Fruit fly (Drosophila melanogaster) whole organism, embryonic: Measurements from ENCODE around the gene CG15641.

Experiments
- Atf-2 ChIP-seq: fragments of 200-800 bp; sonication (Bioruptor generic); optimal IDR thresholded peaks from 2 replicates; lab custom pipeline; 2016; ENCODE audit warnings: missing biosample characterization, missing genetic modification characterization
- Awh ChIP-seq: fragments of 200-800 bp; sonication (Bioruptor generic); IDR thresholded peaks from 2 replicates; pipeline ENCODE4, ENCODE4 v1.3.6; 2022; ENCODE audit warnings: missing biosample characterization, missing genetic modification characterization
- CG10431 ChIP-seq: fragments of 200-800 bp; sonication (Bioruptor generic); optimal IDR thresholded peaks from 3 replicates; lab custom pipeline; 2018; ENCODE audit warnings: missing biosample characterization, mild to moderate bottlenecking, missing genetic modification characterization
- CG11456 ChIP-seq: fragments of 200-800 bp; sonication (Bioruptor generic); IDR thresholded peaks from 3 replicates; pipeline ENCODE4 v1.3.6; 2022; ENCODE audit warnings: missing biosample characterization, missing genetic modification characterization
- CG12391 ChIP-seq: fragments of 200-800 bp; sonication (Bioruptor generic); optimal IDR thresholded peaks from 3 replicates; lab custom pipeline; 2018; ENCODE audit warnings: missing biosample characterization, mild to moderate bottlenecking, missing genetic modification characterization, moderate library complexity
- CG15696 ChIP-seq: fragments of 200-800 bp; sonication (Bioruptor generic); optimal IDR thresholded peaks from 2 replicates; lab custom pipeline; 2019; ENCODE audit warnings: missing biosample characterization, mild to moderate bottlenecking, missing genetic modification characterization, moderate library complexity
- CG17912 ChIP-seq: fragments of 200-800 bp; sonication (Bioruptor generic); optimal IDR thresholded peaks from 2 replicates; lab custom pipeline; 2018; ENCODE audit warnings: missing biosample characterization, mild to moderate bottlenecking, missing genetic modification characterization
- CG1832 ChIP-seq: fragments of 200-800 bp; sonication (Bioruptor generic); optimal IDR thresholded peaks from 2 replicates; lab custom pipeline; 2017; ENCODE audit warnings: missing biosample characterization, mild to moderate bottlenecking, missing genetic modification characterization, inconsistent platforms
- CG31224 ChIP-seq: fragments of 200-800 bp; sonication (Bioruptor generic); IDR thresholded peaks from 2 replicates; pipeline ENCODE4 v1.3.6; 2022; ENCODE audit warnings: missing biosample characterization, missing genetic modification characterization
- CG34376 ChIP-seq: fragments of 200-800 bp; sonication (Bioruptor generic); optimal IDR thresholded peaks from 2 replicates; lab custom pipeline; 2018; ENCODE audit warnings: missing biosample characterization, mild to moderate bottlenecking, missing genetic modification characterization
- CG4617 ChIP-seq: fragments of 200-800 bp; sonication (Bioruptor generic); optimal IDR thresholded peaks from 3 replicates; lab custom pipeline; 2016; ENCODE audit warnings: missing biosample characterization, missing genetic modification characterization, borderline replicate concordance
- CG4730 ChIP-seq: fragments of 200-800 bp; sonication (Bioruptor generic); IDR thresholded peaks from 2 replicates; pipeline ENCODE4 v1.3.6; 2022; ENCODE audit warnings: missing biosample characterization, missing genetic modification characterization
- CG5245 ChIP-seq: fragments of 200-800 bp; sonication (Bioruptor generic); optimal IDR thresholded peaks from 3 replicates; lab custom pipeline; 2016; ENCODE audit warnings: missing biosample characterization, missing genetic modification characterization
- CG6654 ChIP-seq: fragments of 200-800 bp; sonication (Bioruptor generic); optimal IDR thresholded peaks from 2 replicates; lab custom pipeline; 2017; ENCODE audit warnings: missing biosample characterization, mild to moderate bottlenecking, missing genetic modification characterization
- CG6791 ChIP-seq: fragments of 200-800 bp; sonication (Bioruptor generic); IDR thresholded peaks from 3 replicates; pipeline ENCODE4 v1.3.6; 2022; ENCODE audit warnings: missing biosample characterization, missing genetic modification characterization; ENCODE audit not compliant: partially characterized antibody
- CG7271 ChIP-seq: fragments of 200-800 bp; sonication (Bioruptor generic); optimal IDR thresholded peaks from 2 replicates; lab custom pipeline; 2018; ENCODE audit warnings: missing biosample characterization, mild to moderate bottlenecking, missing genetic modification characterization, moderate library complexity
- Deaf1 ChIP-seq: fragments of 200-800 bp; optimal IDR thresholded peaks from 3 replicates; lab custom pipeline; 2019; ENCODE audit warnings: missing biosample characterization, mild to moderate bottlenecking, missing genetic modification characterization, moderate library complexity
- Doc3 ChIP-seq: fragments of 200-800 bp; sonication (Bioruptor generic); IDR thresholded peaks from 3 replicates; pipeline ENCODE4 v1.3.6; 2022; ENCODE audit warnings: missing biosample characterization, missing genetic modification characterization; ENCODE audit not compliant: partially characterized antibody
- Ets97D ChIP-seq: fragments of 200-800 bp; sonication (Bioruptor generic); optimal IDR thresholded peaks from 3 replicates; lab custom pipeline; 2016; ENCODE audit warnings: missing biosample characterization, missing genetic modification characterization
- HLH54F ChIP-seq: fragments of 200-800 bp; sonication (Bioruptor generic); optimal IDR thresholded peaks from 3 replicates; lab custom pipeline; 2016; ENCODE audit warnings: missing biosample characterization, missing genetic modification characterization
- Hr39 ChIP-seq: fragments of >200 bp; optimal IDR thresholded peaks from 2 replicates; lab custom pipeline; 2017
- Lim3 ChIP-seq: fragments of 200-800 bp; sonication (Bioruptor generic); IDR thresholded peaks from 2 replicates; pipeline ENCODE4 v1.3.6; 2022; ENCODE audit warnings: missing biosample characterization, missing genetic modification characterization
- NC2β ChIP-seq: fragments of 200-800 bp; sonication (Bioruptor generic); optimal IDR thresholded peaks from 2 replicates; lab custom pipeline; 2016; ENCODE audit warnings: missing biosample characterization, missing genetic modification characterization
- Nf-YC ChIP-seq: fragments of 200-800 bp; optimal IDR thresholded peaks from 3 replicates; lab custom pipeline; 2019; ENCODE audit warnings: missing biosample characterization, mild to moderate bottlenecking, missing genetic modification characterization, moderate library complexity
- Opbp ChIP-seq: fragments of 200-800 bp; sonication (Bioruptor generic); IDR thresholded peaks from 3 replicates; pipeline ENCODE4 v1.3.6; 2022; ENCODE audit warnings: missing biosample characterization, missing genetic modification characterization; ENCODE audit not compliant: partially characterized antibody
- Sry-δ ChIP-seq: fragments of 200-800 bp; sonication (Bioruptor generic); optimal IDR thresholded peaks from 2 replicates; lab custom pipeline; 2016; ENCODE audit warnings: missing biosample characterization, missing genetic modification characterization
- YL-1 ChIP-seq: fragments of 200-800 bp; sonication (Bioruptor generic); optimal IDR thresholded peaks from 3 replicates; lab custom pipeline; 2017; ENCODE audit warnings: missing biosample characterization, mild to moderate bottlenecking, missing genetic modification characterization
- ac ChIP-seq: fragments of 200-800 bp; sonication (Bioruptor generic); optimal IDR thresholded peaks from 3 replicates; lab custom pipeline; 2017; ENCODE audit warnings: missing biosample characterization, mild to moderate bottlenecking, missing genetic modification characterization
- ash1 ChIP-seq: fragments of 200-800 bp; sonication (Bioruptor generic); optimal IDR thresholded peaks from 2 replicates; lab custom pipeline; 2018; ENCODE audit warnings: missing biosample characterization, mild to moderate bottlenecking, missing genetic modification characterization
- az2 ChIP-seq: fragments of 200-800 bp; sonication (Bioruptor generic); optimal IDR thresholded peaks from 3 replicates; lab custom pipeline; 2016; ENCODE audit warnings: missing biosample characterization, missing genetic modification characterization
- bcd ChIP-seq: fragments of 200-800 bp; sonication (Bioruptor generic); optimal IDR thresholded peaks from 2 replicates; lab custom pipeline; 2017; ENCODE audit warnings: missing biosample characterization, mild to moderate bottlenecking, missing genetic modification characterization
- bsh ChIP-seq, 2 experiments: fragments of 200-800 bp; sonication (Bioruptor generic); optimal IDR thresholded peaks; 2 replicates each; lab custom pipeline; 2017 to 2018; ENCODE audit warnings: mild to moderate bottlenecking in 2 of 2, missing biosample characterization in 2 of 2, missing genetic modification characterization in 2 of 2, moderate library complexity in 1 of 2
- crol ChIP-seq: fragments of 200-800 bp; sonication (Bioruptor generic); IDR thresholded peaks from 2 replicates; pipeline ENCODE4 v1.3.6; 2022; ENCODE audit warnings: missing biosample characterization, missing genetic modification characterization
- dati ChIP-seq: fragments of 200-800 bp; sonication (Bioruptor generic); IDR thresholded peaks from 2 replicates; pipeline ENCODE4 v1.3.6; 2022; ENCODE audit warnings: missing biosample characterization, missing genetic modification characterization
- exex ChIP-seq: fragments of 200-800 bp; sonication (Bioruptor generic); optimal IDR thresholded peaks from 4 replicates; lab custom pipeline; 2018; ENCODE audit warnings: missing biosample characterization, mild to moderate bottlenecking, missing genetic modification characterization, moderate library complexity
- gce ChIP-seq: fragments of 200-800 bp; sonication (Bioruptor generic); IDR thresholded peaks from 3 replicates; pipeline ENCODE4 v1.3.6; 2022; ENCODE audit warnings: missing biosample characterization, missing genetic modification characterization
- h ChIP-seq: fragments of >200 bp; optimal IDR thresholded peaks from 2 replicates; lab custom pipeline; 2017
- insv ChIP-seq, 2 experiments: fragments of 200-800 bp; sonication (Bioruptor generic); optimal IDR thresholded peaks; 3 replicates each; lab custom pipeline; 2016 to 2018; ENCODE audit warnings: missing biosample characterization in 2 of 2, missing genetic modification characterization in 2 of 2
- kni ChIP-seq: fragments of 200-800 bp; sonication (Bioruptor generic); optimal IDR thresholded peaks from 3 replicates; lab custom pipeline; 2017; ENCODE audit warnings: mild to moderate bottlenecking, missing biosample characterization, missing genetic modification reagents, missing genetic modification characterization
- org-1 ChIP-seq: fragments of 200-800 bp; sonication (Bioruptor generic); optimal IDR thresholded peaks from 2 replicates; lab custom pipeline; 2017; ENCODE audit warnings: missing biosample characterization, missing genetic modification characterization
- pan ChIP-seq, 4 experiments: fragments of >200 bp in 3 of 4; fragments of 200-800 bp in 1 of 4; sonication (Bioruptor generic) in 1 of 4; optimal IDR thresholded peaks in 3 of 4; IDR thresholded peaks in 1 of 4; 2 replicates each; pipeline versions ENCODE4 v1.3.6 to Lab custom; 2017 to 2022; ENCODE audit warnings: missing biosample characterization in 2 of 4, missing genetic modification characterization in 2 of 4, mixed read lengths in 1 of 4
- pb ChIP-seq: fragments of 200-800 bp; sonication (Bioruptor generic); optimal IDR thresholded peaks from 3 replicates; lab custom pipeline; 2016; ENCODE audit warnings: missing biosample characterization, missing genetic modification characterization
- pho ChIP-seq: fragments of 200-800 bp; sonication (Bioruptor generic); optimal IDR thresholded peaks from 2 replicates; lab custom pipeline; 2016; ENCODE audit warnings: missing biosample characterization, missing genetic modification characterization
- run ChIP-seq: fragments of 200-800 bp; sonication (Bioruptor generic); optimal IDR thresholded peaks from 3 replicates; lab custom pipeline; 2018; ENCODE audit warnings: missing biosample characterization, mild to moderate bottlenecking, missing genetic modification characterization
- sens-2 ChIP-seq: fragments of 200-800 bp; sonication (Bioruptor generic); IDR thresholded peaks from 2 replicates; pipeline ENCODE4 v1.3.6; 2022; ENCODE audit warnings: missing biosample characterization, missing genetic modification characterization
- shn ChIP-seq: fragments of 200-800 bp; sonication (Bioruptor generic); optimal IDR thresholded peaks from 3 replicates; lab custom pipeline; 2016; ENCODE audit warnings: missing biosample characterization, missing genetic modification characterization
- sisA ChIP-seq: fragments of 200-800 bp; sonication (Bioruptor generic); IDR thresholded peaks from 2 replicates; pipeline ENCODE4 v1.3.6; 2022; ENCODE audit warnings: missing biosample characterization, missing genetic modification characterization
- slbo ChIP-seq: fragments of 200-800 bp; sonication (Bioruptor generic); IDR thresholded peaks from 2 replicates; pipeline ENCODE4 v1.3.6; 2022; ENCODE audit warnings: missing biosample characterization, missing genetic modification characterization
- wdn ChIP-seq: fragments of 200-800 bp; sonication (Bioruptor generic); IDR thresholded peaks from 2 replicates; pipeline ENCODE4 v1.3.6; 2022; ENCODE audit warnings: missing biosample characterization, missing genetic modification characterization
- wek ChIP-seq: fragments of 200-800 bp; sonication (Bioruptor generic); optimal IDR thresholded peaks from 3 replicates; lab custom pipeline; 2018; ENCODE audit warnings: missing biosample characterization, mild to moderate bottlenecking, missing genetic modification characterization, moderate library complexity
- zfh2 ChIP-seq: fragments of 200-800 bp; sonication (Bioruptor generic); optimal IDR thresholded peaks from 2 replicates; lab custom pipeline; 2016; ENCODE audit warnings: missing biosample characterization, missing genetic modification characterization

Gene CG15641

DNA sequence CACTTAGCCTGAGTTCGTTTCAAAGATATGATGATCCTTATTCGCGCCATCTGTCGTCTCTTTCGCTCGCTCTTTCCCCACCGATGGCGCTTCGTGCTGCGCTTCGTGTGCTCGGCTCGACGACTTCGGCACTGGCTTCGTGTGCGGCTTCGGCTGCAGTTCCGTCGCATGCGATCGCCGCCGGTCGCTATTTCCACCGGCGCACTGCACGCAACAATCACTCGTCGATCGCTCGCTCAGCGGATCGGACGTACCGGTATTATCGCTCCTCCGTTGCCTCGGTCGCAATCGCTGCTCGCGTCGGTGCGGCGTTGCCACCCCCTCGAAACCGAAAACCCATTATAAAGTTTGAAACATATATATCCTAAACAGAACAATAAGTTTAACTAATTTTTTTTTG, 31.1 kb downstream of the CG15641 start (continued):
- TF ChIP-seq CG15696 (tag; lab: Kevin White, UChicago) (no peak), shn (GFP tag; lab: Kevin White, UChicago) (no peak), CG34376 (GFP tag; lab: Kevin White, UChicago) (peak; percentile 2), sisA (no peak), HLH54F (GFP tag; lab: Kevin White, UChicago) (no peak), sens-2 (no peak), CG12391 (tag; lab: Kevin White, UChicago) (peak; percentile 12), dati (GFP tag; lab: Robert Waterston, UW) (no peak), ac (peak; percentile 21), Doc3 (GFP tag; lab: Robert Waterston, UW) (no peak), crol (GFP tag; lab: Robert Waterston, UW) (peak; percentile 30; the same call in 1 of the 2 replicates), insv (GFP tag; optimal IDR thresholded peaks at IDR 0.05; lab: Kevin White, UChicago) (peak in 1 of 2 experiments; percentile 11), Atf-2 (no peak), CG6791 (GFP tag; lab: Robert Waterston, UW) (no peak), slbo (GFP tag; lab: Robert Waterston, UW) (0 out of 2 replicates have a peak, but pooled peaks have one; percentile 7), CG31224 (GFP tag; lab: Robert Waterston, UW) (no peak), bcd (no peak), az2 (GFP tag; lab: Kevin White, UChicago) (no peak), h (lab: Kevin White, UChicago) (no peak), CG4730 (GFP tag; lab: Robert Waterston, UW) (no peak), CG6654 (GFP tag; lab: Kevin White, UChicago) (no peak), Nf-YC (tag; lab: Kevin White, UChicago) (peak; percentile 11), ash1 (GFP tag; lab: Kevin White, UChicago) (no peak), CG4617 (no peak), gce (GFP tag; lab: Robert Waterston, UW) (peak; percentile 46; the same call in 1 of the 3 replicates), CG17912 (GFP tag; lab: Kevin White, UChicago) (peak; percentile 26), pho (GFP tag; lab: Kevin White, UChicago) (no peak), NC2β (peak; percentile 29), wdn (GFP tag; lab: Robert Waterston, UW) (no peak), CG11456 (peak; percentile 73; the same call in 1 of the 3 replicates), Hr39 (lab: Kevin White, UChicago) (no peak), zfh2 (GFP tag; lab: Kevin White, UChicago) (no peak), CG5245 (peak; percentile 3), exex (tag; lab: Kevin White, UChicago) (no peak), Opbp (GFP tag; lab: Robert Waterston, UW) (peak; percentile 53; the same call in 1 of the 3 replicates), bsh (GFP tag; optimal IDR thresholded peaks at IDR 0.05; lab: Kevin White, UChicago) (peak in 1 of 2 experiments; percentile 24), CG10431 (GFP tag; lab: Kevin White, UChicago) (no peak), Deaf1 (tag; lab: Kevin White, UChicago) (peak; percentile 99), kni (GFP tag; lab: Kevin White, UChicago) (peak; percentile 5), wek (GFP tag; lab: Kevin White, UChicago) (no peak), run (tag; lab: Kevin White, UChicago) (no peak), CG7271 (tag; lab: Kevin White, UChicago) (peak; percentile 7), Awh (GFP tag; lab: Robert Waterston, UW) (peak; percentile 45; the same call in 1 of the 2 replicates), CG1832 (GFP tag; lab: Kevin White, UChicago) (peak; percentile 39), YL-1 (GFP tag; lab: Kevin White, UChicago) (no peak), Sry-δ (peak; percentile 16), pb (GFP tag; lab: Kevin White, UChicago) (peak; percentile 12), pan (optimal IDR thresholded peaks at IDR 0.05; lab: Kevin White, UChicago) (no peak), pan (GFP tag; optimal IDR thresholded peaks at IDR 0.05 in 1 of 2, IDR thresholded peaks at IDR 0.05 in 1 of 2) (peak in 1 of 2 experiments; percentile 12), Lim3 (GFP tag; lab: Robert Waterston, UW) (no peak), Ets97D (GFP tag; lab: Kevin White, UChicago) (peak; percentile 35), org-1 (no peak)
